Worm (Caenorhabditis elegans): ENCODE measurements around the gene srlf-13.
A peak's percentile ranks its signal among the peaks of the same experiment; 100 is the strongest.

ce11 chrIV:10934786-10935185, 38.4 kb upstream of the srlf-13 start:
- TF ChIP-seq tbx-9 (tag; optimal IDR thresholded peaks at IDR 0.05; ENCODE audit: borderline replicate concordance) (no peak), akir-1 (GFP tag; optimal IDR thresholded peaks at IDR 0.05) (no peak), pbrm-1 (GFP tag; IDR thresholded peaks at IDR 0.05) (0 out of 2 replicates have a peak, but pooled peaks have one; percentile 5), him-1 (tag; optimal IDR thresholded peaks at IDR 0.05) (no peak), egl-44 (GFP tag; IDR thresholded peaks at IDR 0.05) (no peak), unc-62 (GFP tag; optimal IDR thresholded peaks at IDR 0.05) (no peak), nfya-1 (tag; optimal IDR thresholded peaks at IDR 0.05; ENCODE audit: borderline replicate concordance, insufficient read depth) (no peak), sptf-2 (GFP tag; optimal IDR thresholded peaks at IDR 0.05) (no peak), K12H6.12 (tag; optimal IDR thresholded peaks at IDR 0.05) (no peak), unc-130 (GFP tag; optimal IDR thresholded peaks at IDR 0.05) (no peak), B0035.1 (tag; optimal IDR thresholded peaks at IDR 0.05) (no peak), nhr-27 (tag; optimal IDR thresholded peaks at IDR 0.05) (no peak)

All from whole organism, young adult.